Fruit fly (Drosophila melanogaster) ovary, adult (tissue): ENCODE data around the gene CG6415.
A peak's percentile ranks its signal among the peaks of the same experiment; 100 is the strongest.

Source experiments
- CG17801 ChIP-seq: fragments of 200-800 bp; optimal IDR thresholded peaks from 2 replicates; lab custom pipeline; 2019; ENCODE audit warnings: missing biosample characterization, mild to moderate bottlenecking, missing genetic modification characterization, moderate library complexity; ENCODE audit not compliant: partially characterized antibody

CG6415 gene

dm6 chr2L:10723903-10724302, 20.5 kb downstream of the CG6415 start, which contains the start of gene CG6431:
CG6431 (plus strand) TSS chr2L:10724203.
- TF ChIP-seq CG17801 (GFP tag; lab: Kevin White, UChicago): no peak

- TF ChIP-seq CG17801 (GFP tag; lab: Kevin White, UChicago): no peak
These were observed 25.3 kb downstream of the CG6415 start, which contains the start of gene CG6443 for dm6 chr2L:10728751-10729150. CG6443 (plus strand) TSS chr2L:10728978.

- TF ChIP-seq CG17801 (GFP tag; lab: Kevin White, UChicago): no peak
These were observed 26.5 kb downstream of the CG6415 start, which contains the start of gene CG17118 for dm6 chr2L:10729955-10730354. CG17118 (plus strand) TSS chr2L:10730255.

- TF ChIP-seq CG17801 (GFP tag; lab: Kevin White, UChicago): peak; percentile 51
These were observed 29.0 kb downstream of the CG6415 start, which contains the start of the genes EMC3 and Dpy-30L1 for dm6 chr2L:10732343-10732808. EMC3 (minus strand) TSS chr2L:10732423. Dpy-30L1 (plus strand) TSS chr2L:10732653.

dm6 chr2L:10735923-10736322, 32.5 kb downstream of the CG6415 start, which contains the start of gene Nup107:
Nup107 (minus strand) TSS chr2L:10736071.
- TF ChIP-seq CG17801 (GFP tag; lab: Kevin White, UChicago): no peak

- TF ChIP-seq CG17801 (GFP tag; lab: Kevin White, UChicago): peak; percentile 80
These were observed 33.8 kb downstream of the CG6415 start, which contains the start of the genes Vha16-5 and CG12299 for dm6 chr2L:10736993-10737756. Vha16-5 (minus strand) TSS chr2L:10737043. CG12299 (plus strand) TSS chr2L:10737345.

- TF ChIP-seq CG17801 (GFP tag; lab: Kevin White, UChicago): no peak
These were observed 40.3 kb downstream of the CG6415 start, which contains the start of gene CG6729 for dm6 chr2L:10743714-10744113. CG6729 (minus strand) TSS chr2L:10743935.

- TF ChIP-seq CG17801 (GFP tag; lab: Kevin White, UChicago): no peak
These were observed 44.8 kb downstream of the CG6415 start for dm6 chr2L:10748218-10748617.

dm6 chr2L:10749607-10750467, 46.4 kb downstream of the CG6415 start:
- no peak for TF ChIP-seq CG17801 (GFP tag; lab: Kevin White, UChicago)

- no peak for TF ChIP-seq CG17801 (GFP tag; lab: Kevin White, UChicago)
These were observed 47.6 kb downstream of the CG6415 start for dm6 chr2L:10750915-10751612.

- no peak for TF ChIP-seq CG17801 (GFP tag; lab: Kevin White, UChicago)
These were observed 48.6 kb downstream of the CG6415 start for dm6 chr2L:10751879-10752620.

- no peak for TF ChIP-seq CG17801 (GFP tag; lab: Kevin White, UChicago)
These were observed 49.2 kb downstream of the CG6415 start for dm6 chr2L:10752668-10753067.

dm6 chr2L:10753618-10754017, 50.2 kb downstream of the CG6415 start:
- no peak for TF ChIP-seq CG17801 (GFP tag; lab: Kevin White, UChicago)
